Worm (Caenorhabditis elegans): ENCODE results near the gene cyp-31A5.

- TF ChIP-seq klf-2 (GFP tag; conservative IDR thresholded peaks at IDR 0.05): no peak
- no peak for TF ChIP-seq ztf-23 (GFP tag; IDR thresholded peaks at IDR 0.05)
- no peak for TF ChIP-seq tab-1 (GFP tag; IDR thresholded peaks at IDR 0.05)
- TF ChIP-seq med-1 (GFP tag; optimal IDR thresholded peaks at IDR 0.05; ENCODE audit: insufficient read depth): no peak
Measured at ce11 chrIV:13393246-13393716, 7.8 kb upstream of the cyp-31A5 start.

All from whole organism, midembryonic.